Worm (Caenorhabditis elegans) whole organism, L1 larva: ENCODE results near the gene zmp-2.

ENCODE experiments used
- C16A3.4 ChIP-seq: fragments of 150-350 bp; optimal IDR thresholded peaks from 2 replicates; lab custom pipeline; 2014; ENCODE audit warnings: missing biosample characterization, missing genetic modification characterization
- C34B4.2 ChIP-seq: sonication (generic microtip); optimal IDR thresholded peaks from 2 replicates; lab custom pipeline; 2017; ENCODE audit warnings: mild to moderate bottlenecking, missing genetic modification characterization, missing compliant biosample characterization
- aha-1 ChIP-seq: fragments of 150-350 bp; optimal IDR thresholded peaks from 2 replicates; lab custom pipeline; 2014; ENCODE audit warnings: missing biosample characterization, missing genetic modification characterization
- alr-1 ChIP-seq: fragments of 200-800 bp; sonication (Bioruptor generic); optimal IDR thresholded peaks from 2 replicates; lab custom pipeline; 2018; ENCODE audit warnings: borderline replicate concordance, mild to moderate bottlenecking, missing genetic modification characterization, missing compliant biosample characterization
- ama-1 ChIP-seq: fragments of 150-350 bp; optimal IDR thresholded peaks from 2 replicates; lab custom pipeline; 2014
- blmp-1 ChIP-seq: fragments of 150-350 bp; optimal IDR thresholded peaks from 2 replicates; lab custom pipeline; 2014; ENCODE audit warnings: missing biosample characterization, missing genetic modification characterization
- ceh-63 ChIP-seq: fragments of 200-800 bp; sonication (Bioruptor generic); optimal IDR thresholded peaks from 2 replicates; lab custom pipeline; 2018; ENCODE audit warnings: mild to moderate bottlenecking, missing genetic modification characterization, missing compliant biosample characterization
- ceh-88 ChIP-seq: fragments of 200-800 bp; sonication (Bioruptor generic); IDR thresholded peaks from 2 replicates; pipeline ENCODE4 v1.3.6; 2022; ENCODE audit warnings: missing genetic modification characterization, missing compliant biosample characterization
- ceh-90 ChIP-seq: sonication (generic microtip); optimal IDR thresholded peaks from 2 replicates; lab custom pipeline; 2016; ENCODE audit warnings: missing genetic modification characterization, missing compliant biosample characterization
- dpl-1 ChIP-seq, 3 experiments: fragments of 150-350 bp in 2 of 3; sonication (generic microtip) in 1 of 3; optimal IDR thresholded peaks; 2 replicates each; lab custom pipeline; 2014 to 2017; ENCODE audit warnings: missing biosample characterization in 3 of 3, missing genetic modification characterization in 3 of 3, missing genetic modification reagents in 3 of 3
- efl-1 ChIP-seq, 4 experiments: fragments of 150-350 bp; optimal IDR thresholded peaks in 3 of 4; peaks in 1 of 4; 1 replicate in 1 of 4; 2 replicates in 3 of 4; lab custom pipeline; 2014; ENCODE audit warnings: missing biosample characterization in 2 of 4, missing genetic modification characterization in 2 of 4, missing genetic modification reagents in 2 of 4
- egl-13 ChIP-seq: sonication (generic microtip); optimal IDR thresholded peaks from 2 replicates; lab custom pipeline; 2016; ENCODE audit warnings: missing genotype, missing genetic modification reagents, missing genetic modification characterization, missing compliant biosample characterization
- egl-27 ChIP-seq, 2 experiments: fragments of 150-350 bp in 1 of 2; sonication (generic microtip); optimal IDR thresholded peaks; 3 replicates each; lab custom pipeline; 2017 to 2018; ENCODE audit warnings: missing biosample characterization in 2 of 2, missing genetic modification characterization in 2 of 2, missing genetic modification reagents in 2 of 2
- elt-2 ChIP-seq: sonication (generic microtip); optimal IDR thresholded peaks from 2 replicates; lab custom pipeline; 2016; ENCODE audit warnings: missing genetic modification characterization, mild to moderate bottlenecking, inconsistent platforms, missing compliant biosample characterization, missing genetic modification reagents
- elt-3 ChIP-seq, 6 experiments: fragments of 150-350 bp in 1 of 6; sonication (generic microtip); optimal IDR thresholded peaks; 2 replicates each; lab custom pipeline; 2017 to 2018; ENCODE audit warnings: missing biosample characterization in 6 of 6, missing genetic modification characterization in 6 of 6, inconsistent platforms in 1 of 6
- ets-5 ChIP-seq: fragments of 200-800 bp; sonication (Bioruptor generic); IDR thresholded peaks from 2 replicates; pipeline ENCODE4 v1.3.6; 2022; ENCODE audit warnings: missing genetic modification characterization, missing compliant biosample characterization
- hpl-2 ChIP-seq: fragments of 150-350 bp; optimal IDR thresholded peaks from 2 replicates; lab custom pipeline; 2014; ENCODE audit warnings: missing biosample characterization, missing genetic modification reagents, missing genetic modification characterization
- irx-1 ChIP-seq: sonication (generic microtip); optimal IDR thresholded peaks from 2 replicates; lab custom pipeline; 2016; ENCODE audit warnings: missing genetic modification characterization, missing compliant biosample characterization
- isw-1 ChIP-seq: fragments of 200-800 bp; sonication (Bioruptor generic); IDR thresholded peaks from 2 replicates; pipeline ENCODE4 v1.3.6; 2022; ENCODE audit warnings: missing genetic modification characterization, missing compliant biosample characterization
- lin-14 ChIP-seq: fragments of 200-800 bp; sonication (Bioruptor generic); optimal IDR thresholded peaks from 2 replicates; lab custom pipeline; 2018; ENCODE audit warnings: mild to moderate bottlenecking, missing genetic modification characterization, moderate library complexity, missing compliant biosample characterization
- lin-15B ChIP-seq: fragments of 150-350 bp; sonication (generic microtip); optimal IDR thresholded peaks from 3 replicates; lab custom pipeline; 2014; ENCODE audit warnings: missing biosample characterization, missing genetic modification characterization
- lin-35 ChIP-seq, 2 experiments: fragments of 150-350 bp; optimal IDR thresholded peaks; 2 replicates each; lab custom pipeline; 2014; ENCODE audit warnings: missing biosample characterization in 2 of 2, missing genetic modification characterization in 2 of 2, missing genetic modification reagents in 2 of 2
- lin-39 ChIP-seq: fragments of 150-350 bp; optimal IDR thresholded peaks from 2 replicates; lab custom pipeline; 2014; ENCODE audit warnings: missing biosample characterization, missing genetic modification reagents, missing genetic modification characterization
- nhr-11 ChIP-seq: fragments of 150-350 bp; optimal IDR thresholded peaks from 2 replicates; lab custom pipeline; 2014; ENCODE audit warnings: missing biosample characterization, missing genetic modification characterization
- nhr-20 ChIP-seq: sonication (generic microtip); optimal IDR thresholded peaks from 2 replicates; lab custom pipeline; 2016; ENCODE audit warnings: mild to moderate bottlenecking, missing genetic modification characterization, missing compliant biosample characterization
- nhr-237 ChIP-seq: fragments of 150-350 bp; optimal IDR thresholded peaks from 2 replicates; lab custom pipeline; 2014; ENCODE audit warnings: missing biosample characterization, missing genetic modification characterization
- nhr-28 ChIP-seq: fragments of 150-350 bp; optimal IDR thresholded peaks from 2 replicates; lab custom pipeline; 2014; ENCODE audit warnings: missing biosample characterization, missing genetic modification characterization
- nhr-47 ChIP-seq: sonication (generic microtip); optimal IDR thresholded peaks from 2 replicates; lab custom pipeline; 2016; ENCODE audit warnings: mild to moderate bottlenecking, missing genetic modification characterization, moderate library complexity, missing compliant biosample characterization
- nhr-77 ChIP-seq: fragments of 150-350 bp; optimal IDR thresholded peaks from 2 replicates; lab custom pipeline; 2014; ENCODE audit warnings: missing biosample characterization, missing genetic modification characterization
- nhr-85 ChIP-seq: sonication (generic microtip); peaks from one replicate; lab custom pipeline; 2016; ENCODE audit warnings: missing genetic modification characterization, inconsistent platforms, missing compliant biosample characterization
- pag-3 ChIP-seq: sonication (generic microtip); optimal IDR thresholded peaks from 2 replicates; lab custom pipeline; 2017; ENCODE audit warnings: missing genetic modification characterization, mild to moderate bottlenecking, missing compliant biosample characterization, antibody characterized with exemption, borderline replicate concordance; ENCODE audit not compliant: insufficient read depth
- pqm-1 ChIP-seq: sonication (generic microtip); optimal IDR thresholded peaks from 3 replicates; lab custom pipeline; 2017; ENCODE audit warnings: missing biosample characterization, missing genetic modification characterization
- snpc-4 ChIP-seq: fragments of 150-350 bp; optimal IDR thresholded peaks from 2 replicates; lab custom pipeline; 2014; ENCODE audit warnings: missing biosample characterization, missing genetic modification characterization
- snu-23 ChIP-seq: sonication (generic microtip); optimal IDR thresholded peaks from 2 replicates; lab custom pipeline; 2016; ENCODE audit warnings: missing genetic modification characterization, missing compliant biosample characterization
- sox-4 ChIP-seq: sonication (generic microtip); optimal IDR thresholded peaks from 2 replicates; lab custom pipeline; 2016; ENCODE audit warnings: missing genetic modification characterization, missing compliant biosample characterization
- unc-130 ChIP-seq: fragments of 150-350 bp; optimal IDR thresholded peaks from 2 replicates; lab custom pipeline; 2017; ENCODE audit warnings: missing biosample characterization, missing genetic modification characterization, inconsistent platforms
- unc-30 ChIP-seq: sonication (generic microtip); optimal IDR thresholded peaks from 2 replicates; lab custom pipeline; 2017; ENCODE audit warnings: missing biosample characterization, missing genetic modification characterization
- unc-62 ChIP-seq: fragments of 150-350 bp; optimal IDR thresholded peaks from 2 replicates; lab custom pipeline; 2014; ENCODE audit warnings: missing biosample characterization, missing genetic modification reagents, missing genetic modification characterization
- unc-86 ChIP-seq: sonication (generic microtip); optimal IDR thresholded peaks from 2 replicates; lab custom pipeline; 2016; ENCODE audit warnings: missing genetic modification characterization, missing compliant biosample characterization
- unc-98 ChIP-seq: fragments of 200-800 bp; sonication (Bioruptor generic); IDR thresholded peaks from 2 replicates; pipeline ENCODE4 v1.3.6; 2022; ENCODE audit warnings: missing genetic modification characterization, missing compliant biosample characterization
- vab-15 ChIP-seq: sonication (generic microtip); optimal IDR thresholded peaks from 2 replicates; lab custom pipeline; 2017; ENCODE audit warnings: missing genotype, mild to moderate bottlenecking, missing genetic modification characterization, missing compliant biosample characterization

The zmp-2 gene

DNA sequence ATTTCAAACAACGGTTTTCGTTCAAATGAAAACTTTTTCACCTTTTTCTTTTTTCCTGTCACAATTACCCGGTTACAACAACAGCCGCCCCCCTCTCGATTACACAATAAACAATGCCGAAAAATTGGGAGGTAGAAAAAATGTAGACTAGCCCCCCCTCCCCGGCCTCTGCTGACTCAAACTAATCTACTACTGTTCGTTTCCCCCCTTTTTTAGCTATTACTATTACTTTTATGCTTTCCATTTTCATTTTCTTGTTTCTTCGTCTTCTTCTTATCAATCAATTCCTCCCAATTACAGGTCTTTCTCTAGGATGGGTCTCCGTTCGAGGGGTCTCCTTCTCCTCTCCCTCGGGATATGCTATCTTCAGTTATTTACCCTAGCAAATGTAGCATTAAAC is 21.6 kb downstream of the zmp-2 start, which contains the start of gene let-805:
Gene let-805, plus strand, starts transcription at position 301 of the 400 bp plus-strand sequence.
- peak; percentile 12 for TF ChIP-seq nhr-85 (tag; lab: Kevin White, UChicago)
- TF ChIP-seq nhr-28 (tag; lab: Kevin White, UChicago), result no peak
- no peak for TF ChIP-seq efl-1 (optimal IDR thresholded peaks at IDR 0.05; lab: Kevin White, UChicago)
- TF ChIP-seq efl-1 (GFP tag; optimal IDR thresholded peaks at IDR 0.05 in 1 of 2; lab: Kevin White, UChicago), result peak in 1 of 2 experiments; percentile 65
- TF ChIP-seq lin-39 (tag; lab: Kevin White, UChicago), result no peak

DNA sequence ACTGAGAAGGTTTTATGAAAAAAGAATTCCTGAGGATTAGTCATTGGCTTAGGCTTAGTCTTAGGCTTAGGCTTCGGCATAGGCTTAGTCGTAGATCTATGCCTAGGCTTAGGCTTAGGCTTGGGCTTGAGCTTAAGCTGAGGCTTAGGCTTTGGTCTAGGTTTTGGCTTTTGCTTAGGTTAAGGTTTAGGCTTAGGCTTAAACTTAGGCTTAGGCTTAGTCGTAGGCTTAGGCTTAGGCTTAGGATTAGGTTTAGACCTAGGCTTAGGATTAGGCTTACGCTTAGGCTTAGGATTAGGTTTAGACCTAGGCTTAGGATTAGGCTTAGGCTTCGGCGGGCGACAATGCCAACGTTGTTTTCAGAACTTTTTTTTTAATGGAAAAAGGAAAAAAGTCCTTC is 39.3 kb downstream of the zmp-2 start:
- TF ChIP-seq nhr-77 (tag; lab: Kevin White, UChicago) (no peak), elt-3 (tag; optimal IDR thresholded peaks at IDR 0.05; lab: Kevin White, UChicago) (no peak), ama-1 (no peak), nhr-20 (tag; lab: Kevin White, UChicago) (no peak), dpl-1 (GFP tag; optimal IDR thresholded peaks at IDR 0.05; lab: Kevin White, UChicago) (no peak), unc-86 (tag; lab: Kevin White, UChicago) (no peak), isw-1 (GFP tag; lab: Robert Waterston, UW) (no peak), unc-130 (tag; lab: Kevin White, UChicago) (no peak), lin-39 (tag; lab: Kevin White, UChicago) (no peak), vab-15 (tag; lab: Kevin White, UChicago) (no peak), nhr-237 (tag; lab: Kevin White, UChicago) (no peak)

ce11 chrIII:2676097-2676496 is 39.9 kb downstream of the zmp-2 start:
- TF ChIP-seq unc-30, result no peak
- TF ChIP-seq ets-5, result no peak
- peak; percentile 34 for TF ChIP-seq snu-23 (GFP tag; lab: Kevin White, UChicago)
- no peak for TF ChIP-seq irx-1 (tag; lab: Kevin White, UChicago)
- TF ChIP-seq efl-1 (optimal IDR thresholded peaks at IDR 0.05; lab: Kevin White, UChicago), result no peak
- no peak for TF ChIP-seq efl-1 (GFP tag; optimal IDR thresholded peaks at IDR 0.05 in 1 of 2; lab: Kevin White, UChicago)
- peak in 1 of 2 experiments; percentile 38 for TF ChIP-seq lin-35 (GFP tag; optimal IDR thresholded peaks at IDR 0.05; lab: Kevin White, UChicago)
- peak; percentile 71 for TF ChIP-seq nhr-85 (tag; lab: Kevin White, UChicago)
- TF ChIP-seq ceh-88 (GFP tag; lab: Robert Waterston, UW), result no peak
- TF ChIP-seq pqm-1 (tag; lab: Kevin White, UChicago), result no peak
- TF ChIP-seq ceh-63, result no peak
- TF ChIP-seq sox-4 (tag; lab: Kevin White, UChicago), result no peak
- no peak for TF ChIP-seq nhr-77 (tag; lab: Kevin White, UChicago)
- no peak for TF ChIP-seq nhr-28 (tag; lab: Kevin White, UChicago)
- TF ChIP-seq elt-2 (tag; lab: Kevin White, UChicago), result peak; percentile 14
- TF ChIP-seq nhr-47 (tag; lab: Kevin White, UChicago), result no peak
- peak in 3 of 6 experiments; percentile 49 to 76 (median 67) for TF ChIP-seq elt-3 (tag; optimal IDR thresholded peaks at IDR 0.05; lab: Kevin White, UChicago)
- peak; percentile 64 for TF ChIP-seq lin-14 (GFP tag; lab: Kevin White, UChicago)
- TF ChIP-seq C34B4.2 (tag; lab: Kevin White, UChicago), result no peak
- TF ChIP-seq nhr-11 (tag; lab: Kevin White, UChicago), result no peak
- TF ChIP-seq C16A3.4 (tag; lab: Kevin White, UChicago), result no peak
- no peak for TF ChIP-seq alr-1
- no peak for TF ChIP-seq nhr-20 (tag; lab: Kevin White, UChicago)

- TF ChIP-seq unc-98 (no peak), elt-2 (tag; lab: Kevin White, UChicago) (no peak), pag-3 (no peak), C34B4.2 (tag; lab: Kevin White, UChicago) (no peak), blmp-1 (tag; lab: Kevin White, UChicago) (no peak), egl-13 (no peak), nhr-20 (tag; lab: Kevin White, UChicago) (no peak), C16A3.4 (tag; lab: Kevin White, UChicago) (no peak), lin-39 (tag; lab: Kevin White, UChicago) (no peak), unc-62 (GFP tag; lab: Kevin White, UChicago) (no peak), aha-1 (no peak), lin-15B (no peak), snpc-4 (tag; lab: Kevin White, UChicago) (no peak), ceh-90 (tag; lab: Kevin White, UChicago) (no peak), unc-30 (no peak), egl-27 (tag; optimal IDR thresholded peaks at IDR 0.05; lab: Kevin White, UChicago) (no peak), ceh-63 (no peak), hpl-2 (GFP tag; lab: Kevin White, UChicago) (no peak)
Observed at ce11 chrIII:2678017-2678416, 41.8 kb downstream of the zmp-2 start.
